Worm (Caenorhabditis elegans) whole organism, L2 larva: ENCODE measurements around the gene sup-12.

Experiments used
- R02D3.7 ChIP-seq: fragments of 150-350 bp; optimal IDR thresholded peaks from 2 replicates; lab custom pipeline; 2014; ENCODE audit warnings: missing biosample characterization, missing genetic modification characterization
- ZK546.5 ChIP-seq: sonication (generic microtip); optimal IDR thresholded peaks from 2 replicates; lab custom pipeline; 2017; ENCODE audit warnings: missing biosample characterization, missing genetic modification characterization
- aly-2 ChIP-seq: fragments of 150-350 bp; optimal IDR thresholded peaks from 2 replicates; lab custom pipeline; 2014; ENCODE audit warnings: missing biosample characterization, missing genetic modification characterization
- ama-1 ChIP-seq: fragments of 150-350 bp; optimal IDR thresholded peaks from 2 replicates; lab custom pipeline; 2018; ENCODE audit warnings: inconsistent platforms
- ceh-82 ChIP-seq: fragments of 150-350 bp; optimal IDR thresholded peaks from 2 replicates; lab custom pipeline; 2014; ENCODE audit warnings: missing biosample characterization, missing genetic modification characterization
- egl-27 ChIP-seq: sonication (generic microtip); optimal IDR thresholded peaks from 3 replicates; lab custom pipeline; 2017; ENCODE audit warnings: missing biosample characterization, missing genetic modification reagents, missing genetic modification characterization
- elt-3 ChIP-seq: sonication (generic microtip); optimal IDR thresholded peaks from 2 replicates; lab custom pipeline; 2017; ENCODE audit warnings: missing biosample characterization, missing genetic modification characterization
- lin-11 ChIP-seq: fragments of 150-350 bp; sonication (generic microtip); optimal IDR thresholded peaks from 2 replicates; lab custom pipeline; 2014; ENCODE audit warnings: missing biosample characterization, missing genetic modification characterization, inconsistent platforms, mixed read lengths
- lin-13 ChIP-seq: fragments of 150-350 bp; optimal IDR thresholded peaks from 2 replicates; lab custom pipeline; 2014; ENCODE audit warnings: missing biosample characterization, missing genetic modification reagents, missing genetic modification characterization
- lin-39 ChIP-seq: fragments of 150-350 bp; optimal IDR thresholded peaks from 2 replicates; lab custom pipeline; 2014; ENCODE audit warnings: missing biosample characterization, missing genetic modification reagents, missing genetic modification characterization
- nhr-11 ChIP-seq: fragments of 150-350 bp; optimal IDR thresholded peaks from 2 replicates; lab custom pipeline; 2014; ENCODE audit warnings: missing biosample characterization, missing genetic modification characterization
- nhr-237 ChIP-seq: fragments of 150-350 bp; optimal IDR thresholded peaks from 2 replicates; lab custom pipeline; 2014; ENCODE audit warnings: missing biosample characterization, missing genetic modification characterization

DNA sequence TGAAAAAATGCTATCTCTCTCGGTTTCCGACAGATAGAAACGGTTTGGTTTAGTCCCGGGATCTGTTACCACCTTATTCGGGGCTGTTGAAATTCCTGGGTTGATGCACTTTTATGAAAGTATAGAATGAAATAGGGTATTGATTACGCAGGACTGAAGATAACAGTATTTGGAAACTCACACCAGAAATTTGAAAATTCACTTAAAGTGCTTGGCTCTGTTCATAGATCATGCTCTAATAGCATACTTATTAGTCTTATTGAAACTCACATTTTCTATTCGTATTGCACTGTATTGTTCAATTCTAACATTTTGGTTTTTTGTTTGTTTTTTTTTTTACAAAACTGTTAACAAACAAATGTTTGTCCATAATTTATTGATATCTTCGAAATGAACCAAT lies 38.2 kb upstream of the sup-12 start:
- TF ChIP-seq nhr-11 (tag; lab: Kevin White, UChicago): no peak
- no peak for TF ChIP-seq R02D3.7
- no peak for TF ChIP-seq egl-27 (tag; lab: Kevin White, UChicago)
- no peak for TF ChIP-seq aly-2
- no peak for TF ChIP-seq elt-3 (tag; lab: Kevin White, UChicago)
- TF ChIP-seq ceh-82 (tag; lab: Kevin White, UChicago): no peak
- TF ChIP-seq lin-39 (tag; lab: Kevin White, UChicago): no peak
- TF ChIP-seq lin-13: no peak
- no peak for TF ChIP-seq ama-1 (lab: Kevin White, UChicago)
- TF ChIP-seq nhr-237 (tag; lab: Kevin White, UChicago): no peak
- TF ChIP-seq lin-11 (tag; lab: Kevin White, UChicago): no peak
- TF ChIP-seq ZK546.5 (tag; lab: Kevin White, UChicago): no peak
